Worm (Caenorhabditis elegans): ENCODE data around the gene C13C4.7.

DNA sequence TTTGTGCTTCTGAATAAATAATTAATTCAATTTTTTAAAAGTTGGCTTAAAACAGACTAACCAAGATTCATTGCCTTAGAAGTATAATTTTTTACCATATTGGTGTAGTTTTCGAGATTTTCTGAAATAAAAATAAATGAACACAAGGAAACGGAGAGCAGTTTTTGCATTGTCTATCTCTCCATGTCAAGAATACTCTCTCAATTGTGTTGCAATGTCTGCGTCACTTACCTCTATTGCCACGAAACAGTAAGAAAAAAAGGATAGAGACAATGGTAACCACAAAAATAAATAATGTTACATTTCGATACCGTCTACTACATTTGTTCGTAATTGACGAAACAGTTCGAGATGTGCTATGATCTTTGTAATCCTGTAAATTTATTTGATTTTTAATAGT lies 37.3 kb downstream of the C13C4.7 start, which contains the start of gene R07B7.10:
- TF ChIP-seq tbp1 (GFP tag; optimal IDR thresholded peaks at IDR 0.05) (no peak), unc-130 (GFP tag; optimal IDR thresholded peaks at IDR 0.05) (no peak), F52B5.7 (tag; optimal IDR thresholded peaks at IDR 0.05) (no peak), ama-1 (optimal IDR thresholded peaks at IDR 0.05) (no peak), ama-1 (GFP tag; optimal IDR thresholded peaks at IDR 0.05) (no peak), C17E4.6 (GFP tag; IDR thresholded peaks at IDR 0.05) (no peak), pbrm-1 (GFP tag; IDR thresholded peaks at IDR 0.05) (no peak), hlh-26 (GFP tag; conservative IDR thresholded peaks at IDR 0.05) (no peak), ccch-3 (GFP tag; optimal IDR thresholded peaks at IDR 0.05) (no peak), ztf-6 (GFP tag; IDR thresholded peaks at IDR 0.05) (no peak), hlh-12 (tag; optimal IDR thresholded peaks at IDR 0.05) (no peak)

Measured in whole organism, young adult.